Worm (Caenorhabditis elegans) whole organism, L3 larva: ENCODE measurements around the gene epc-1.

Experiments used
- R02D3.7 ChIP-seq: fragments of 150-350 bp; optimal IDR thresholded peaks from 2 replicates; lab custom pipeline; 2014; ENCODE audit warnings: missing biosample characterization, missing genetic modification characterization
- ZK546.5 ChIP-seq: sonication (generic microtip); optimal IDR thresholded peaks from 2 replicates; lab custom pipeline; 2017; ENCODE audit warnings: missing biosample characterization, missing genetic modification characterization
- aly-2 ChIP-seq: fragments of 150-350 bp; optimal IDR thresholded peaks from 2 replicates; lab custom pipeline; 2014; ENCODE audit warnings: missing biosample characterization, missing genetic modification characterization
- ama-1 ChIP-seq: fragments of 150-350 bp; optimal IDR thresholded peaks from 2 replicates; lab custom pipeline; 2018
- ceh-28 ChIP-seq: fragments of 150-350 bp; optimal IDR thresholded peaks from 2 replicates; lab custom pipeline; 2014; ENCODE audit warnings: missing biosample characterization, missing genetic modification reagents, missing genetic modification characterization
- ceh-82 ChIP-seq: fragments of 150-350 bp; optimal IDR thresholded peaks from 2 replicates; lab custom pipeline; 2014; ENCODE audit warnings: missing biosample characterization, missing genetic modification characterization
- ceh-9 ChIP-seq: sonication (generic microtip); optimal IDR thresholded peaks from 2 replicates; lab custom pipeline; 2018; ENCODE audit warnings: missing biosample characterization, missing genetic modification characterization
- daf-12 ChIP-seq: fragments of 150-350 bp; optimal IDR thresholded peaks from 2 replicates; lab custom pipeline; 2014; ENCODE audit warnings: missing biosample characterization, missing genetic modification reagents, missing genetic modification characterization
- egl-27 ChIP-seq: sonication (generic microtip); optimal IDR thresholded peaks from 4 replicates; lab custom pipeline; 2017; ENCODE audit warnings: missing biosample characterization, missing genetic modification reagents, missing genetic modification characterization
- elt-1 ChIP-seq: fragments of 150-350 bp; optimal IDR thresholded peaks from 2 replicates; lab custom pipeline; 2014; ENCODE audit warnings: missing biosample characterization, missing genetic modification characterization
- elt-2 ChIP-seq: sonication (generic microtip); optimal IDR thresholded peaks from 2 replicates; lab custom pipeline; 2016; ENCODE audit warnings: missing genetic modification reagents, mild to moderate bottlenecking, missing genetic modification characterization, missing compliant biosample characterization
- elt-3 ChIP-seq, 3 experiments: fragments of 150-350 bp in 1 of 3; sonication (generic microtip) in 2 of 3; optimal IDR thresholded peaks; 2 replicates in 2 of 3; 4 replicates in 1 of 3; lab custom pipeline; 2014 to 2017; ENCODE audit warnings: missing biosample characterization in 3 of 3, missing genetic modification characterization in 3 of 3
- eor-1 ChIP-seq, 2 experiments: fragments of 150-350 bp; optimal IDR thresholded peaks; 2 replicates each; lab custom pipeline; 2014 to 2018; ENCODE audit warnings: missing biosample characterization in 2 of 2, missing genetic modification characterization in 2 of 2
- fkh-10 ChIP-seq: sonication (generic microtip); optimal IDR thresholded peaks from 2 replicates; lab custom pipeline; 2017; ENCODE audit warnings: missing biosample characterization, missing genetic modification reagents, missing genetic modification characterization
- fkh-2 ChIP-seq: fragments of 150-350 bp; optimal IDR thresholded peaks from 2 replicates; lab custom pipeline; 2014; ENCODE audit warnings: missing biosample characterization, missing genetic modification reagents, missing genetic modification characterization
- fos-1 ChIP-seq: fragments of 150-350 bp; optimal IDR thresholded peaks from 2 replicates; lab custom pipeline; 2014; ENCODE audit warnings: missing biosample characterization, missing genetic modification characterization
- hmg-11 ChIP-seq: sonication (generic microtip); optimal IDR thresholded peaks from 2 replicates; lab custom pipeline; 2016; ENCODE audit warnings: missing genetic modification characterization, missing compliant biosample characterization
- jun-1 ChIP-seq: fragments of 150-350 bp; optimal IDR thresholded peaks from 2 replicates; lab custom pipeline; 2014; ENCODE audit warnings: missing biosample characterization, missing genetic modification reagents, missing genetic modification characterization
- lin-15B ChIP-seq: fragments of 150-350 bp; optimal IDR thresholded peaks from 2 replicates; lab custom pipeline; 2014; ENCODE audit warnings: missing biosample characterization, missing genetic modification characterization
- lin-39 ChIP-seq: fragments of 150-350 bp; optimal IDR thresholded peaks from 2 replicates; lab custom pipeline; 2018; ENCODE audit warnings: missing biosample characterization, missing genetic modification reagents, missing genetic modification characterization
- lsy-12 ChIP-seq: sonication (generic microtip); optimal IDR thresholded peaks from 2 replicates; lab custom pipeline; 2016; ENCODE audit warnings: mild to moderate bottlenecking, missing genetic modification characterization, missing compliant biosample characterization
- mdl-1 ChIP-seq: fragments of 150-350 bp; optimal IDR thresholded peaks from 2 replicates; lab custom pipeline; 2014; ENCODE audit warnings: missing biosample characterization, missing genetic modification characterization
- mml-1 ChIP-seq: fragments of 150-350 bp; sonication (generic microtip); optimal IDR thresholded peaks from 3 replicates; lab custom pipeline; 2014; ENCODE audit warnings: missing biosample characterization, missing genetic modification characterization
- nfya-1 ChIP-seq: sonication (generic microtip); optimal IDR thresholded peaks from 2 replicates; lab custom pipeline; 2017; ENCODE audit warnings: missing genetic modification characterization, mild to moderate bottlenecking, missing compliant biosample characterization, antibody characterized with exemption, moderate library complexity; ENCODE audit not compliant: insufficient read depth
- nhr-12 ChIP-seq: fragments of 150-350 bp; optimal IDR thresholded peaks from 2 replicates; lab custom pipeline; 2014; ENCODE audit warnings: missing biosample characterization, missing genetic modification characterization
- nhr-23 ChIP-seq: fragments of 150-350 bp; optimal IDR thresholded peaks from 2 replicates; lab custom pipeline; 2014; ENCODE audit warnings: missing biosample characterization, missing genetic modification reagents, missing genetic modification characterization
- nhr-237 ChIP-seq: fragments of 150-350 bp; optimal IDR thresholded peaks from 2 replicates; lab custom pipeline; 2014; ENCODE audit warnings: missing biosample characterization, missing genetic modification characterization
- nhr-25 ChIP-seq: sonication (generic microtip); optimal IDR thresholded peaks from 2 replicates; lab custom pipeline; 2017; ENCODE audit warnings: missing biosample characterization, missing genetic modification characterization
- nhr-28 ChIP-seq: fragments of 150-350 bp; optimal IDR thresholded peaks from 2 replicates; lab custom pipeline; 2014; ENCODE audit warnings: missing biosample characterization, missing genetic modification characterization
- nhr-43 ChIP-seq: sonication (generic microtip); optimal IDR thresholded peaks from 2 replicates; lab custom pipeline; 2016; ENCODE audit warnings: mild to moderate bottlenecking, missing genetic modification characterization, missing compliant biosample characterization; ENCODE audit not compliant: poor library complexity, severe bottlenecking
- nhr-77 ChIP-seq: fragments of 150-350 bp; optimal IDR thresholded peaks from 2 replicates; lab custom pipeline; 2014; ENCODE audit warnings: missing biosample characterization, missing genetic modification characterization
- pha-4 ChIP-seq: fragments of 150-350 bp; optimal IDR thresholded peaks from 2 replicates; lab custom pipeline; 2014; ENCODE audit warnings: missing biosample characterization, missing genetic modification reagents, missing genetic modification characterization
- pqm-1 ChIP-seq: fragments of 150-350 bp; optimal IDR thresholded peaks from 2 replicates; lab custom pipeline; 2017; ENCODE audit warnings: missing biosample characterization, missing genetic modification characterization, inconsistent platforms
- sea-2 ChIP-seq: fragments of 150-350 bp; sonication (generic microtip); optimal IDR thresholded peaks from 4 replicates; lab custom pipeline; 2014; ENCODE audit warnings: missing biosample characterization, missing genetic modification reagents, missing genetic modification characterization
- snpc-4 ChIP-seq: fragments of 150-350 bp; optimal IDR thresholded peaks from 2 replicates; lab custom pipeline; 2014; ENCODE audit warnings: missing biosample characterization, missing genetic modification characterization
- tbx-2 ChIP-seq: sonication (generic microtip); optimal IDR thresholded peaks from 2 replicates; lab custom pipeline; 2016; ENCODE audit warnings: mild to moderate bottlenecking, missing genetic modification characterization, missing compliant biosample characterization
- unc-39 ChIP-seq: sonication (generic microtip); optimal IDR thresholded peaks from 4 replicates; lab custom pipeline; 2017; ENCODE audit warnings: missing biosample characterization, missing genetic modification characterization
- unc-62 ChIP-seq: fragments of 150-350 bp; sonication (generic microtip); optimal IDR thresholded peaks from 4 replicates; lab custom pipeline; 2014; ENCODE audit warnings: missing biosample characterization, missing genetic modification reagents, missing genetic modification characterization
- zag-1 ChIP-seq: fragments of 150-350 bp; optimal IDR thresholded peaks from 2 replicates; lab custom pipeline; 2014; ENCODE audit warnings: missing biosample characterization, missing genetic modification characterization
- ztf-11 ChIP-seq: fragments of 150-350 bp; optimal IDR thresholded peaks from 2 replicates; lab custom pipeline; 2014; ENCODE audit warnings: missing biosample characterization, missing genetic modification characterization

The epc-1 gene

DNA sequence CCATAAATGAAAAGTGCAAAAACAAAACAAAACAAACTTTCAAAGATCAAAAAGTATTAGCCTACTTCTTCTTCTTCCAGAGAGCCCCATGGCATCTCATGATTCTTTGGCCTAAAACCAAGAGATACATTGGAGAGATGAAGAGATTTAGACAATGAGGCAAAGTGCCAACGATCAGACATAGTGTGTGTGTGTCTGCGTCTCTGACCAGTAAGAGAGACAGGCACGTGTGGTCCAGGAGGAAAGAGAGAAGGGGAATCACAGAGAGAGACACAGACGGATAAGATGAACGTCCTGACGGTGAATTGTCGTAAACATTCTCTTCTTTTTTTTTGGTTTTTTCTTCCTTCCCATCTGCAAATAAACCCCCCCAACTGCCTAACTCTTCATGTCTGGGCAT, 24.9 kb downstream of the epc-1 start (continued):
- TF ChIP-seq nhr-28 (tag; lab: Kevin White, UChicago): no peak
- TF ChIP-seq elt-3 (tag; optimal IDR thresholded peaks at IDR 0.05; lab: Kevin White, UChicago): peak in 1 of 3 experiments; percentile 8
- TF ChIP-seq nhr-237 (tag; lab: Kevin White, UChicago): no peak
- TF ChIP-seq mml-1 (tag; lab: Kevin White, UChicago): peak; percentile 17
- TF ChIP-seq fkh-10 (GFP tag; lab: Kevin White, UChicago): peak; percentile 77
- TF ChIP-seq fkh-2 (tag; lab: Kevin White, UChicago): peak; percentile 91
- peak; percentile 97 for TF ChIP-seq hmg-11

ce11 chrIII:12575350-12576292, 32.8 kb downstream of the epc-1 start, which contains the start of gene aakg-1:
TSS of gene aakg-1 (minus strand) at chrIII:12575401.
- TF ChIP-seq fos-1 (no peak), nhr-23 (tag; lab: Kevin White, UChicago) (no peak), pha-4 (tag; lab: Kevin White, UChicago) (peak; percentile 42), nhr-25 (tag; lab: Kevin White, UChicago) (peak; percentile 22), aly-2 (no peak), ceh-9 (no peak), zag-1 (tag; lab: Kevin White, UChicago) (no peak)
- TF ChIP-seq, all 47 proteins: peak for 2

ce11 chrIII:12569870-12570269, 38.5 kb downstream of the epc-1 start:
- TF ChIP-seq elt-1 (no peak), nfya-1 (tag; lab: Kevin White, UChicago) (peak; percentile 71)
- TF ChIP-seq, all 47 proteins: peak for 1

- TF ChIP-seq egl-27: no peak
- TF ChIP-seq jun-1 (tag; lab: Kevin White, UChicago): no peak
- peak; percentile 43 for TF ChIP-seq elt-2
- no peak for TF ChIP-seq pqm-1 (tag; lab: Kevin White, UChicago)
- no peak for TF ChIP-seq lin-39 (tag; lab: Kevin White, UChicago)
- TF ChIP-seq nhr-12 (tag; lab: Kevin White, UChicago): no peak
Measured at ce11 chrIII:12568962-12569361, 39.4 kb downstream of the epc-1 start.

DNA sequence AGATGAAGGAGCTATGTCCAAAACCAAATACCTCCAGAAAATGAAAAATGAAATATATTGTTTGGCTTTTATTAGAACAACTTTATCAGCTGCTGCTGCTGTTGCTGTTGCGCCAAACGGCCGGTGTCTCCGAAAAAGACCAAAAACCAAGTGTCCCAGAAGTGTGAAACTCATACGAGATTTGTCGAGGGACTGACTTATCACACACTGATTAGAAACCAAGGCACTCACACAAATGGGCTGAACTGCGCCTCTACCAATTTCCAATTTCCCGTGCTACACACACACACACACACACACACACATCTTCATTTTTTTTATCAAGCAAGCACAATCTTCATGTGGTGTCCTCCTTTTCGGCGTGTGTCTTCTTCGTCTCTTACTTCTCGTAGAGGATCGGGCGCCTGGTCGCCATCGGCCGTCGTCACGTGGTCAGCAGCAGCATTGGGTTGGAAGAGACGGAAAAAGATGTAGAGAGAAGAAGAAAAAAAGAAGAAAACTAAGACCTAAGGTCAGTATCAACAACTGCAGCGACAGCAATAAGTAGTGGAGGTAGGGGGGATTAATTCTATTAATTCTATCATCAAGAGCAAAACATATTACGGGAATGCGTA, 40.2 kb downstream of the epc-1 start:
- TF ChIP-seq lsy-12 (tag; lab: Kevin White, UChicago): peak; percentile 41
- no peak for TF ChIP-seq nhr-77 (tag; lab: Kevin White, UChicago)
- TF ChIP-seq unc-62 (GFP tag; lab: Kevin White, UChicago): peak; percentile 5
- no peak for TF ChIP-seq mml-1 (tag; lab: Kevin White, UChicago)
- TF ChIP-seq nhr-25 (tag; lab: Kevin White, UChicago): peak; percentile 78
- no peak for TF ChIP-seq ceh-82 (tag; lab: Kevin White, UChicago)
- TF ChIP-seq fkh-10 (GFP tag; lab: Kevin White, UChicago): no peak
- no peak for TF ChIP-seq egl-27
- TF ChIP-seq ama-1 (lab: Kevin White, UChicago): peak; percentile 32
- TF ChIP-seq nhr-12 (tag; lab: Kevin White, UChicago): no peak
- no peak for TF ChIP-seq R02D3.7
- TF ChIP-seq nfya-1 (tag; lab: Kevin White, UChicago): peak; percentile 87
- peak; percentile 52 for TF ChIP-seq lin-39 (tag; lab: Kevin White, UChicago)
- TF ChIP-seq mdl-1 (tag; lab: Kevin White, UChicago): peak; percentile 89
- TF ChIP-seq fos-1: no peak
- no peak for TF ChIP-seq eor-1 (tag; optimal IDR thresholded peaks at IDR 0.05; lab: Kevin White, UChicago)
- TF ChIP-seq pqm-1 (tag; lab: Kevin White, UChicago): peak; percentile 66
- TF ChIP-seq ztf-11 (tag; lab: Kevin White, UChicago): no peak
- peak; percentile 65 for TF ChIP-seq nhr-43 (tag; lab: Kevin White, UChicago)
- TF ChIP-seq nhr-237 (tag; lab: Kevin White, UChicago): no peak
- peak; percentile 65 for TF ChIP-seq elt-1
- TF ChIP-seq sea-2 (GFP tag; lab: Kevin White, UChicago): no peak
- no peak for TF ChIP-seq ZK546.5
- TF ChIP-seq fkh-2 (tag; lab: Kevin White, UChicago): no peak
- TF ChIP-seq ceh-28 (tag; lab: Kevin White, UChicago): no peak
- peak; percentile 73 for TF ChIP-seq jun-1 (tag; lab: Kevin White, UChicago)
- no peak for TF ChIP-seq zag-1 (tag; lab: Kevin White, UChicago)
- peak; percentile 85 for TF ChIP-seq pha-4 (tag; lab: Kevin White, UChicago)
- peak; percentile 89 for TF ChIP-seq elt-2
- no peak for TF ChIP-seq tbx-2
- no peak for TF ChIP-seq ceh-9
- no peak for TF ChIP-seq unc-39 (tag; lab: Kevin White, UChicago)
- TF ChIP-seq snpc-4: peak; percentile 55
- TF ChIP-seq lin-15B (tag; lab: Kevin White, UChicago): peak; percentile 56
- TF ChIP-seq daf-12 (tag; lab: Kevin White, UChicago): no peak
- TF ChIP-seq nhr-23 (tag; lab: Kevin White, UChicago): peak; percentile 86
